Fruit fly (Drosophila melanogaster): ENCODE data around the gene CG13605.

DNA sequence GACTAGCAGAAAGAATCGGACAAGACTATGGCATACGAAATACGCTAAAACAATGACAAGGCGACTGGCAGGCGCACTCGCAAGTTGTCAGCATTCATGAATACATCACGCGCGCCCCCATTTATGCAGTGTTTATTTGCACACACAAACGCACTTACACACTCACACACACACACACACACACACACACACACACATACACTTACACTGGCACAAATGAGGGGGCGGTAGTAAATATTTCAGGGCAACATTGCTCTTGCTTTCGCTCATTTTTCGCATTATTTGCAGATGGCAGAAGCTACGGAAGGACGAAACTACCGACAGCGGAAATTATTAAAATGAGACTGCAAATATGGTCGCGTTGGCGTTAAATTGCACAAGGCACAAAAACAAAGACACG is 32.6 kb downstream of the CG13605 start:
- TF ChIP-seq Ets98B (GFP tag; IDR thresholded peaks at IDR 0.05) (no peak), Snoo (tag; optimal IDR thresholded peaks at IDR 0.05) (no peak), Pif1B (GFP tag; optimal IDR thresholded peaks at IDR 0.05) (no peak), CG12605 (GFP tag; IDR thresholded peaks at IDR 0.05) (no peak), Pif1A (GFP tag; optimal IDR thresholded peaks at IDR 0.05) (no peak), CG13204 (GFP tag; optimal IDR thresholded peaks at IDR 0.05) (no peak), CG8159 (tag; optimal IDR thresholded peaks at IDR 0.05) (no peak), CG9948 (tag; optimal IDR thresholded peaks at IDR 0.05) (no peak)
